Worm (Caenorhabditis elegans) whole organism, L4/young adult: ENCODE measurements around the gene Y54G2A.11.

ENCODE experiments used
- W03F9.2 ChIP-seq: fragments of 150-350 bp; optimal IDR thresholded peaks from 2 replicates; lab custom pipeline; 2014; ENCODE audit warnings: missing biosample characterization, missing genetic modification characterization
- dao-5 ChIP-seq: sonication (generic microtip); optimal IDR thresholded peaks from 2 replicates; lab custom pipeline; 2016; ENCODE audit warnings: missing genotype, missing genetic modification characterization, moderate library complexity, missing compliant biosample characterization
- him-1 ChIP-seq: sonication (generic microtip); optimal IDR thresholded peaks from 2 replicates; lab custom pipeline; 2016; ENCODE audit warnings: missing genotype, missing genetic modification reagents, missing genetic modification characterization, missing compliant biosample characterization

DNA sequence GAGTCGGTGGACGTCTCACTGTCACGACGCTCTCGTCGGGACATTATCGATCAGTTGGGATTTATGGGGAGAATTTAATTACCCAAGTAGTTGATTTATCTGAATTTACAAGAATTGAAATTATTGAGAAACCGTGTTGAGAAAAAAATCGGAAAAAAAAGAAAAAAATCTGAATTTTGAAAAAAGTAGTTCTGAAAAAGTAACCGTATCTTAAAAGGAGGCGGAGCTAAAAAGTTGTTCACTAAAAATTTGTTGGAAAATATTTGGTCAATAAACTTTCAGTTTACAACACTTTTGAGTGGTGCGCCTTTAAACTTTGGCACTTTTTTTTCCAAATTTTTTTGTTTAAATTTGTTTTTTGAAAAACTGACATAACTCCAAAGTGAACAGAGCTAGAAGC is at the start of gene Y54G2A.11:
- TF ChIP-seq W03F9.2 (tag; lab: Kevin White, UChicago), result no peak
- no peak for TF ChIP-seq him-1 (tag; lab: Kevin White, UChicago)
- no peak for TF ChIP-seq dao-5 (tag; lab: Kevin White, UChicago)
